Fruit fly (Drosophila melanogaster): ENCODE data around the gene mge.

Gene mge

DNA sequence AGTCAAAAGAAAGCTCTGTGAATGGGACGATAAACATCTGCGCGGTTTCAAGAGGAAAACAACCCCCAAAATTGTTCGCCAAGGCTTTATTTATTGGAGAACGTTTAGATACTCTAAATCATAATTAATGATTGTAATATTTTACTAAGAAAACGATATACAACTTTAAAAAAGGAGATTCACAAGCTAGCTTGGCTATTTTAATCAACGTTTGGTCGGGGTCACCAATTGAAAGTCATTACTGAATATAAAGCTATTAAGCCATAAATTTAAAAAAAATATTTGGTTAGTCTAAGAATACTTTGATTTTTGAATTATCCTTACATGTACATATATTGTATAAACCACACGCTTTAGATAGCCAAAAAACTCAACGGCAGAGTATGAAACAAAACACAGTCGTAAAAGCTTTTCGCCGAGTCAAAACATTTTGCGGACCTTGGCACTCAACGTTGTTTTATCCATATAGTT lies 17.5 kb downstream of the mge start, which contains the start of gene Fie (continued):
- TF ChIP-seq Sry-β (GFP tag; optimal IDR thresholded peaks at IDR 0.05) (no peak), Hey (tag; optimal IDR thresholded peaks at IDR 0.05) (no peak), dati (GFP tag; IDR thresholded peaks at IDR 0.05) (no peak), tin (GFP tag; optimal IDR thresholded peaks at IDR 0.05) (peak; percentile 24), zen (tag; optimal IDR thresholded peaks at IDR 0.05) (no peak), Dfd (GFP tag; optimal IDR thresholded peaks at IDR 0.05) (no peak), cato (GFP tag; optimal IDR thresholded peaks at IDR 0.05; ENCODE audit: borderline replicate concordance) (peak; percentile 28), Ptx1 (GFP tag; IDR thresholded peaks at IDR 0.05) (peak; percentile 54), zen2 (GFP tag; IDR thresholded peaks at IDR 0.05; ENCODE audit: partially characterized antibody) (no peak), jigr1 (GFP tag; IDR thresholded peaks at IDR 0.05) (no peak), CG17385 (GFP tag; optimal IDR thresholded peaks at IDR 0.05) (peak; percentile 71), CG3163 (GFP tag; optimal IDR thresholded peaks at IDR 0.05) (no peak), ssp (GFP tag; IDR thresholded peaks at IDR 0.05) (no peak), CG10431 (GFP tag; optimal IDR thresholded peaks at IDR 0.05) (no peak), Ets65A (GFP tag) (peak; percentile 59), hth (optimal IDR thresholded peaks at IDR 0.05) (no peak), CG10267 (tag; optimal IDR thresholded peaks at IDR 0.05) (peak; percentile 41), MBD-R2 (GFP tag; IDR thresholded peaks at IDR 0.05) (no peak), pzg (GFP tag; optimal IDR thresholded peaks at IDR 0.05) (no peak), Blimp-1 (GFP tag; optimal IDR thresholded peaks at IDR 0.05) (peak; percentile 40), CG17612 (GFP tag; IDR thresholded peaks at IDR 0.05) (no peak), CG9437 (GFP tag; optimal IDR thresholded peaks at IDR 0.05) (peak; percentile 60), CG9817 (tag; optimal IDR thresholded peaks at IDR 0.05) (peak; percentile 30), shn (GFP tag; optimal IDR thresholded peaks at IDR 0.05) (no peak), fd3F (GFP tag; optimal IDR thresholded peaks at IDR 0.05) (peak; percentile 57), HHEX (GFP tag; optimal IDR thresholded peaks at IDR 0.05) (peak; percentile 59), CG14050 (GFP tag; IDR thresholded peaks at IDR 0.05) (peak; percentile 22; the same call in 1 of the 3 replicates), chm (GFP tag; IDR thresholded peaks at IDR 0.05) (no peak; the same call in 1 of the 2 replicates), ci (GFP tag; IDR thresholded peaks at IDR 0.05) (0 out of 3 replicates have a peak, but pooled peaks have one; percentile 33), sens (GFP tag) (peak; percentile 85), CG9876 (GFP tag; optimal IDR thresholded peaks at IDR 0.05) (no peak), CG11456 (GFP tag; IDR thresholded peaks at IDR 0.05) (no peak), jing (GFP tag; optimal IDR thresholded peaks at IDR 0.05) (peak; percentile 34), tx (GFP tag; optimal IDR thresholded peaks at IDR 0.05) (peak; percentile 3), CG34422 (GFP tag; IDR thresholded peaks at IDR 0.05) (0 out of 3 replicates have a peak, but pooled peaks have one; percentile 19), knrl (GFP tag; IDR thresholded peaks at IDR 0.05; ENCODE audit: partially characterized antibody) (no peak), CG12744 (GFP tag; optimal IDR thresholded peaks at IDR 0.05) (peak; percentile 72), CG12219 (GFP tag; optimal IDR thresholded peaks at IDR 0.05) (peak; percentile 59), Myb (GFP tag; optimal IDR thresholded peaks at IDR 0.05) (peak; percentile 7), grn (GFP tag; optimal IDR thresholded peaks at IDR 0.05) (peak; percentile 31), CG4730 (GFP tag; IDR thresholded peaks at IDR 0.05) (no peak), Bteb2 (GFP tag; optimal IDR thresholded peaks at IDR 0.05) (peak; percentile 8), CG1024 (GFP tag; IDR thresholded peaks at IDR 0.05) (no peak), corto (GFP tag; optimal IDR thresholded peaks at IDR 0.05) (no peak), CG11696 (GFP tag; IDR thresholded peaks at IDR 0.05) (no peak), ftz-f1 (GFP tag; optimal IDR thresholded peaks at IDR 0.05) (no peak), CG14965 (GFP tag; optimal IDR thresholded peaks at IDR 0.05; ENCODE audit: borderline replicate concordance) (no peak), CG8924 (tag; optimal IDR thresholded peaks at IDR 0.05) (peak; percentile 84), eve (GFP tag; optimal IDR thresholded peaks at IDR 0.05) (no peak), CG11093 (GFP tag; IDR thresholded peaks at IDR 0.05) (no peak), br (optimal IDR thresholded peaks at IDR 0.05) (no peak), phol (tag; optimal IDR thresholded peaks at IDR 0.05) (peak; percentile 55)

Measured in whole organism, embryonic.